Fruit fly (Drosophila melanogaster) whole organism, prepupa: ENCODE measurements around the gene CG13390.

ENCODE experiments used
- Blimp-1 ChIP-seq: fragments of 200-800 bp; sonication (Bioruptor generic); optimal IDR thresholded peaks from 3 replicates; lab custom pipeline; 2017; ENCODE audit warnings: missing biosample characterization, missing genetic modification characterization, mild to moderate bottlenecking, moderate library complexity, missing genetic modification reagents
- CG10631 ChIP-seq: fragments of 200-800 bp; sonication (Bioruptor generic); optimal IDR thresholded peaks from 2 replicates; lab custom pipeline; 2016; ENCODE audit warnings: missing biosample characterization, missing genetic modification characterization
- CG10669 ChIP-seq: fragments of 200-800 bp; sonication (Bioruptor generic); optimal IDR thresholded peaks from 3 replicates; lab custom pipeline; 2018; ENCODE audit warnings: missing biosample characterization, mild to moderate bottlenecking, missing genetic modification characterization, moderate library complexity
- CG11294 ChIP-seq: fragments of 200-800 bp; sonication (Bioruptor generic); IDR thresholded peaks from 2 replicates; pipeline ENCODE4 v1.3.6; 2022; ENCODE audit warnings: missing biosample characterization, missing genetic modification characterization
- CG11902 ChIP-seq: fragments of 200-800 bp; sonication (Bioruptor generic); optimal IDR thresholded peaks from 3 replicates; lab custom pipeline; 2016; ENCODE audit warnings: missing biosample characterization, missing genetic modification characterization
- CG15336 ChIP-seq: fragments of 200-800 bp; sonication (Bioruptor generic); IDR thresholded peaks from 2 replicates; pipeline ENCODE4 v1.3.6; 2022; ENCODE audit warnings: missing biosample characterization, missing genetic modification characterization
- CG1621 ChIP-seq: fragments of 200-800 bp; sonication (Bioruptor generic); optimal IDR thresholded peaks from 3 replicates; lab custom pipeline; 2018; ENCODE audit warnings: missing biosample characterization, mild to moderate bottlenecking, missing genetic modification characterization
- CG16779 ChIP-seq: fragments of 200-800 bp; sonication (Bioruptor generic); optimal IDR thresholded peaks from 3 replicates; lab custom pipeline; 2017; ENCODE audit warnings: missing biosample characterization, mild to moderate bottlenecking, missing genetic modification characterization
- CG3032 ChIP-seq: fragments of 200-800 bp; optimal IDR thresholded peaks from 2 replicates; lab custom pipeline; 2019; ENCODE audit warnings: missing biosample characterization, mild to moderate bottlenecking, missing genetic modification characterization, moderate library complexity
- CG31627 ChIP-seq: fragments of 200-800 bp; sonication (Bioruptor generic); optimal IDR thresholded peaks from 3 replicates; lab custom pipeline; 2016; ENCODE audit warnings: missing biosample characterization, missing genetic modification characterization
- CG32006 ChIP-seq: fragments of 200-800 bp; sonication (Bioruptor generic); optimal IDR thresholded peaks from 3 replicates; lab custom pipeline; 2017; ENCODE audit warnings: missing biosample characterization, mild to moderate bottlenecking, missing genetic modification characterization
- CG34406 ChIP-seq: fragments of 200-800 bp; sonication (Bioruptor generic); optimal IDR thresholded peaks from 3 replicates; lab custom pipeline; 2016; ENCODE audit warnings: missing biosample characterization, missing genetic modification characterization
- CG3919 ChIP-seq: fragments of 200-800 bp; sonication (Bioruptor generic); optimal IDR thresholded peaks from 3 replicates; lab custom pipeline; 2016; ENCODE audit warnings: missing biosample characterization, missing genetic modification characterization
- CG4318 ChIP-seq: fragments of 200-800 bp; sonication (Bioruptor generic); optimal IDR thresholded peaks from 3 replicates; lab custom pipeline; 2017; ENCODE audit warnings: missing biosample characterization, mild to moderate bottlenecking, missing genetic modification characterization
- CG6163 ChIP-seq: fragments of 200-800 bp; sonication (Bioruptor generic); IDR thresholded peaks from 3 replicates; pipeline ENCODE4 v1.3.6; 2022; ENCODE audit warnings: missing biosample characterization, missing genetic modification characterization
- CG6276 ChIP-seq: fragments of 200-800 bp; sonication (Bioruptor generic); optimal IDR thresholded peaks from 2 replicates; lab custom pipeline; 2017; ENCODE audit warnings: missing biosample characterization, mild to moderate bottlenecking, missing genetic modification characterization
- CG6792 ChIP-seq: fragments of 200-800 bp; sonication (Bioruptor generic); optimal IDR thresholded peaks from 3 replicates; lab custom pipeline; 2016; ENCODE audit warnings: missing biosample characterization, missing genetic modification characterization
- CG6854 ChIP-seq: fragments of 200-800 bp; sonication (Bioruptor generic); optimal IDR thresholded peaks from 2 replicates; lab custom pipeline; 2017; ENCODE audit warnings: missing biosample characterization, mild to moderate bottlenecking, missing genetic modification characterization
- CG7368 ChIP-seq: fragments of 200-800 bp; sonication (Bioruptor generic); optimal IDR thresholded peaks from 3 replicates; lab custom pipeline; 2016; ENCODE audit warnings: missing biosample characterization, missing genetic modification characterization
- CG8119 ChIP-seq: fragments of 200-800 bp; sonication (Bioruptor generic); IDR thresholded peaks from 3 replicates; pipeline ENCODE4 v1.3.6; 2022; ENCODE audit warnings: missing biosample characterization, missing genetic modification characterization
- CG8319 ChIP-seq: fragments of 200-800 bp; sonication (Bioruptor generic); optimal IDR thresholded peaks from 3 replicates; lab custom pipeline; 2016; ENCODE audit warnings: missing biosample characterization, missing genetic modification characterization
- Eip75B ChIP-seq: fragments of 200-800 bp; sonication (Bioruptor generic); optimal IDR thresholded peaks from 3 replicates; lab custom pipeline; 2016; ENCODE audit warnings: missing biosample characterization, missing genetic modification characterization
- Eip78C ChIP-seq: fragments of 200-800 bp; sonication (Bioruptor generic); peaks from one replicate; lab custom pipeline; 2016; ENCODE audit warnings: missing biosample characterization, missing genetic modification characterization
- Eip93F ChIP-seq: fragments of 200-800 bp; sonication (Bioruptor generic); optimal IDR thresholded peaks from 2 replicates; lab custom pipeline; 2016; ENCODE audit warnings: missing biosample characterization, mild to moderate bottlenecking, missing genetic modification characterization
- Ets21C ChIP-seq: fragments of 200-800 bp; sonication (Bioruptor generic); optimal IDR thresholded peaks from 3 replicates; lab custom pipeline; 2016; ENCODE audit warnings: missing biosample characterization, missing genetic modification characterization
- Ets96B ChIP-seq: fragments of 200-800 bp; optimal IDR thresholded peaks from 2 replicates; lab custom pipeline; 2019; ENCODE audit warnings: missing biosample characterization, mild to moderate bottlenecking, missing genetic modification characterization, moderate library complexity
- Hr4 ChIP-seq: fragments of 200-800 bp; sonication (Bioruptor generic); optimal IDR thresholded peaks from 3 replicates; lab custom pipeline; 2016; ENCODE audit warnings: missing biosample characterization, missing genetic modification characterization
- Lpt ChIP-seq: fragments of 200-800 bp; sonication (Bioruptor generic); optimal IDR thresholded peaks from 3 replicates; lab custom pipeline; 2016; ENCODE audit warnings: missing biosample characterization, missing genetic modification characterization
- Met ChIP-seq: fragments of 200-800 bp; sonication (Bioruptor generic); optimal IDR thresholded peaks from 3 replicates; lab custom pipeline; 2016; ENCODE audit warnings: missing biosample characterization, missing genetic modification characterization
- Smox ChIP-seq: fragments of 200-800 bp; sonication (Bioruptor generic); optimal IDR thresholded peaks from 3 replicates; lab custom pipeline; 2016; ENCODE audit warnings: missing biosample characterization, missing genetic modification characterization
- Sox102F ChIP-seq: fragments of 200-800 bp; sonication (Bioruptor generic); optimal IDR thresholded peaks from 2 replicates; lab custom pipeline; 2016; ENCODE audit warnings: missing biosample characterization, mild to moderate bottlenecking, missing genetic modification characterization
- Sox14 ChIP-seq: fragments of 200-800 bp; sonication (Bioruptor generic); optimal IDR thresholded peaks from 3 replicates; lab custom pipeline; 2016; ENCODE audit warnings: missing biosample characterization, missing genetic modification characterization
- Sox15 ChIP-seq: fragments of 200-800 bp; sonication (Bioruptor generic); optimal IDR thresholded peaks from 3 replicates; lab custom pipeline; 2016; ENCODE audit warnings: missing biosample characterization, missing genetic modification characterization
- achi ChIP-seq: fragments of 200-800 bp; sonication (Bioruptor generic); optimal IDR thresholded peaks from 3 replicates; lab custom pipeline; 2016; ENCODE audit warnings: missing biosample characterization, missing genetic modification characterization
- acj6 ChIP-seq: fragments of 200-800 bp; sonication (Bioruptor generic); optimal IDR thresholded peaks from 3 replicates; lab custom pipeline; 2016; ENCODE audit warnings: missing biosample characterization, missing genetic modification characterization
- dac ChIP-seq: fragments of 200-800 bp; sonication (Bioruptor generic); optimal IDR thresholded peaks from 2 replicates; lab custom pipeline; 2017; ENCODE audit warnings: missing biosample characterization, mild to moderate bottlenecking, missing genetic modification characterization
- eg ChIP-seq: fragments of 200-800 bp; sonication (Bioruptor generic); IDR thresholded peaks from 3 replicates; pipeline ENCODE4 v1.3.6; 2022; ENCODE audit warnings: missing biosample characterization, missing genetic modification characterization
- fd59A ChIP-seq: fragments of 200-800 bp; sonication (Bioruptor generic); optimal IDR thresholded peaks from 2 replicates; lab custom pipeline; 2017; ENCODE audit warnings: missing biosample characterization, mild to moderate bottlenecking, missing genetic modification characterization, missing genetic modification reagents
- fkh ChIP-seq: fragments of 200-800 bp; sonication (Bioruptor generic); optimal IDR thresholded peaks from 3 replicates; lab custom pipeline; 2017; ENCODE audit warnings: missing biosample characterization, mild to moderate bottlenecking, missing genetic modification characterization, moderate library complexity
- lz ChIP-seq: fragments of 200-800 bp; sonication (Bioruptor generic); optimal IDR thresholded peaks from 3 replicates; lab custom pipeline; 2016; ENCODE audit warnings: missing biosample characterization, missing genetic modification characterization
- net ChIP-seq: fragments of 200-800 bp; sonication (Bioruptor generic); optimal IDR thresholded peaks from 3 replicates; lab custom pipeline; 2016; ENCODE audit warnings: missing biosample characterization, missing genetic modification characterization
- salr ChIP-seq, 2 experiments: fragments of 200-800 bp; sonication (Bioruptor generic); optimal IDR thresholded peaks; 3 replicates each; lab custom pipeline; 2016 to 2018; ENCODE audit warnings: missing biosample characterization in 2 of 2, missing genetic modification characterization in 2 of 2, mild to moderate bottlenecking in 1 of 2
- spab ChIP-seq: fragments of 200-800 bp; sonication (Bioruptor generic); optimal IDR thresholded peaks from 2 replicates; lab custom pipeline; 2017; ENCODE audit warnings: missing biosample characterization, mild to moderate bottlenecking, missing genetic modification characterization, missing genetic modification reagents
- ss ChIP-seq, 2 experiments: fragments of 200-800 bp; sonication (Bioruptor generic); optimal IDR thresholded peaks; 2 replicates in 1 of 2; 3 replicates in 1 of 2; lab custom pipeline; 2017 to 2018; ENCODE audit warnings: mild to moderate bottlenecking in 2 of 2, missing biosample characterization in 2 of 2, missing genetic modification characterization in 2 of 2, moderate library complexity in 1 of 2
- svp ChIP-seq: fragments of 200-800 bp; sonication (Bioruptor generic); peaks from one replicate; lab custom pipeline; 2016; ENCODE audit warnings: missing biosample characterization, missing genetic modification characterization
- topi ChIP-seq: fragments of 200-800 bp; sonication (Bioruptor generic); optimal IDR thresholded peaks from 3 replicates; lab custom pipeline; 2016; ENCODE audit warnings: missing biosample characterization, missing genetic modification characterization
- vri ChIP-seq: fragments of 200-800 bp; sonication (Bioruptor generic); optimal IDR thresholded peaks from 3 replicates; lab custom pipeline; 2016; ENCODE audit warnings: missing biosample characterization, mild to moderate bottlenecking, missing genetic modification characterization

The CG13390 gene

DNA sequence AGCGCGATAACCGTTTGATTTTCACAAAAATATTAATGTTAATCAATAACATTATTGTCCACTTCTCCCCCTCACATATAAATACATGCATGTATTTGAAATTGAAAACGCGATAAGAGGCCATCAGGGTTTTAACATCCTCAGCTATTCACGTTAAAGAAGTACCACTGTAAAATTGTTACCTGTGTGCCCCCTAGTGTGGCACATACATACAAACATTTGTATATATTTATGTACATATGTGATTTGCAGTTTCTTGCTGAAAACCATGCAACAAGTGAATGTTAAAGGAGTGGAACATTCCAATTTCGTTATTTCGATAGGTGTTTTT is 13.7 kb downstream of the CG13390 start:
- no peak for TF ChIP-seq topi
- no peak for TF ChIP-seq Sox15
- no peak for TF ChIP-seq CG6163 (GFP tag; lab: Robert Waterston, UW)
- peak in 1 of 2 experiments; percentile 24 for TF ChIP-seq salr (GFP tag; optimal IDR thresholded peaks at IDR 0.05; lab: Kevin White, UChicago)
- peak; percentile 6; the same call in 2 of the 3 replicates for TF ChIP-seq eg (GFP tag; lab: Robert Waterston, UW)
- no peak for TF ChIP-seq ss (GFP tag; optimal IDR thresholded peaks at IDR 0.05; lab: Kevin White, UChicago)
- no peak for TF ChIP-seq fkh (GFP tag; lab: Kevin White, UChicago)
- no peak for TF ChIP-seq CG16779 (tag; lab: Kevin White, UChicago)
- no peak for TF ChIP-seq Met (GFP tag; lab: Kevin White, UChicago)

DNA sequence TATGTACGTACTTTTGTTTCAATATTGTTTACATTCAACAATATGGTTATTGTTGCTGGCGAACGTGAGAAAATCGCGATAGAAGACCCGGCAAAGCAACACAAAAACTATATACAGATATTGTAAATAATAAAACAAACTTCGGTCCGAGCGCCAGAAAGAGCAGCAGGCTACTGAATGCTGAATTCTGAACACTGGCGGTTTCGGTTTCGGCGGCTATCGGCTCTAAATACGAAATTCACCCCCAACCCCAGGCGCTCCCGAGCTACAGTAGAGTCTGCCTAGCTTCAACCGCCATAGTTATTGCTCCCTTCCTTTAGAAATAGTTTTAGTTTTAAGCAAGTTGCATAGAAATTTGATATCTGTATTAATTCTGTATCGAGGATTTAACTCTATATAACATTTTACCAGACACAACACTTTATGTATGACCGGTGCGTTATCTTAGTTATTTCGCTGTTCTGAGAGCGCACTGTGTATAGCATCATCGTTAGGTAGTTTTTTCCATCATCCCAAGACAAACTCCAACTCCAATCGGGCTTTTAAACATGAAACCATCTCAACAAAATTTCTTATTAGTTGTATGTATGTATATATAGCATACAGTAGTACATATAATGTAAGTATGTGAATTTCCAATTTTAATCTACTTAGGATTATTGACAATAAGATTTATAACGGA is 14.2 kb downstream of the CG13390 start, which contains the start of gene CG7627:
TSS of gene CG7627 (minus strand) at position 197 of the 682 bp plus-strand sequence.
- TF ChIP-seq Eip93F (GFP tag; lab: Kevin White, UChicago), result no peak
- peak; percentile 46 for TF ChIP-seq fd59A
- TF ChIP-seq CG31627 (GFP tag; lab: Kevin White, UChicago), result peak; percentile 66
- TF ChIP-seq net (GFP tag; lab: Kevin White, UChicago), result peak; percentile 73
- peak; percentile 51 for TF ChIP-seq CG34406 (GFP tag; lab: Kevin White, UChicago)
- peak; percentile 35 for TF ChIP-seq CG10631 (GFP tag; lab: Kevin White, UChicago)
- TF ChIP-seq topi, result peak; percentile 71
- no peak for TF ChIP-seq dac (GFP tag; lab: Kevin White, UChicago)
- no peak for TF ChIP-seq CG6854
- TF ChIP-seq Sox15, result peak; percentile 52
- peak; percentile 7 for TF ChIP-seq CG16779 (tag; lab: Kevin White, UChicago)
- peak; percentile 78 for TF ChIP-seq Sox102F (GFP tag; lab: Kevin White, UChicago)
- TF ChIP-seq Lpt (GFP tag; lab: Kevin White, UChicago), result peak; percentile 16
- TF ChIP-seq CG8119 (GFP tag; lab: Robert Waterston, UW), result peak; percentile 77
- peak; percentile 72 for TF ChIP-seq Sox14 (GFP tag; lab: Kevin White, UChicago)
- peak; percentile 66 for TF ChIP-seq CG15336 (GFP tag; lab: Robert Waterston, UW)
- TF ChIP-seq Ets21C (GFP tag; lab: Kevin White, UChicago), result peak; percentile 62
- peak; percentile 51 for TF ChIP-seq fkh (GFP tag; lab: Kevin White, UChicago)
- TF ChIP-seq CG8319 (GFP tag; lab: Kevin White, UChicago), result peak; percentile 59
- peak; percentile 46 for TF ChIP-seq CG3919 (GFP tag; lab: Kevin White, UChicago)
- peak; percentile 65 for TF ChIP-seq CG6276 (GFP tag; lab: Kevin White, UChicago)
- peak; percentile 68 for TF ChIP-seq Smox
- TF ChIP-seq Eip78C (GFP tag; lab: Kevin White, UChicago), result peak; percentile 94
- TF ChIP-seq salr (GFP tag; optimal IDR thresholded peaks at IDR 0.05; lab: Kevin White, UChicago), result peak; percentile 12 to 57
- TF ChIP-seq Eip75B (GFP tag; lab: Kevin White, UChicago), result peak; percentile 58
- TF ChIP-seq svp (GFP tag; lab: Kevin White, UChicago), result peak; percentile 96
- peak; percentile 16 to 41 for TF ChIP-seq ss (GFP tag; optimal IDR thresholded peaks at IDR 0.05; lab: Kevin White, UChicago)
- TF ChIP-seq acj6 (GFP tag; lab: Kevin White, UChicago), result peak; percentile 51
- peak; percentile 81 for TF ChIP-seq CG6163 (GFP tag; lab: Robert Waterston, UW)
- TF ChIP-seq CG1621 (tag; lab: Kevin White, UChicago), result peak; percentile 8
- TF ChIP-seq CG11294 (GFP tag; lab: Robert Waterston, UW), result peak; percentile 68; the same call in 1 of the 2 replicates
- peak; percentile 61 for TF ChIP-seq CG11902 (GFP tag; lab: Kevin White, UChicago)
- TF ChIP-seq CG10669 (GFP tag; lab: Kevin White, UChicago), result peak; percentile 58
- TF ChIP-seq CG6792, result peak; percentile 60
- no peak for TF ChIP-seq CG4318 (GFP tag; lab: Kevin White, UChicago)
- peak; percentile 53 for TF ChIP-seq spab (GFP tag; lab: Kevin White, UChicago)
- TF ChIP-seq CG7368, result peak; percentile 53
- TF ChIP-seq lz (GFP tag; lab: Kevin White, UChicago), result peak; percentile 80
- TF ChIP-seq eg (GFP tag; lab: Robert Waterston, UW), result peak; percentile 78
- TF ChIP-seq CG32006 (GFP tag; lab: Kevin White, UChicago), result peak; percentile 76
- peak; percentile 77 for TF ChIP-seq vri (GFP tag; lab: Kevin White, UChicago)
- TF ChIP-seq achi (GFP tag; lab: Kevin White, UChicago), result peak; percentile 71
- peak; percentile 51 for TF ChIP-seq CG3032 (tag; lab: Kevin White, UChicago)
- no peak for TF ChIP-seq Ets96B
- TF ChIP-seq Hr4 (GFP tag; lab: Kevin White, UChicago), result peak; percentile 58
- peak; percentile 70 for TF ChIP-seq Met (GFP tag; lab: Kevin White, UChicago)
- TF ChIP-seq Blimp-1 (GFP tag; lab: Kevin White, UChicago), result peak; percentile 46
